Worm (Caenorhabditis elegans) whole organism, L3 larva: ENCODE measurements around the gene hpo-40.

ENCODE experiments used
- aly-2 ChIP-seq: fragments of 150-350 bp; optimal IDR thresholded peaks from 2 replicates; lab custom pipeline; 2014; ENCODE audit warnings: missing biosample characterization, missing genetic modification characterization
- elt-1 ChIP-seq: fragments of 150-350 bp; optimal IDR thresholded peaks from 2 replicates; lab custom pipeline; 2014; ENCODE audit warnings: missing biosample characterization, missing genetic modification characterization
- elt-3 ChIP-seq, 3 experiments: fragments of 150-350 bp in 1 of 3; sonication (generic microtip) in 2 of 3; optimal IDR thresholded peaks; 2 replicates in 2 of 3; 4 replicates in 1 of 3; lab custom pipeline; 2014 to 2017; ENCODE audit warnings: missing biosample characterization in 3 of 3, missing genetic modification characterization in 3 of 3
- fos-1 ChIP-seq: fragments of 150-350 bp; optimal IDR thresholded peaks from 2 replicates; lab custom pipeline; 2014; ENCODE audit warnings: missing biosample characterization, missing genetic modification characterization
- hmg-11 ChIP-seq: sonication (generic microtip); optimal IDR thresholded peaks from 2 replicates; lab custom pipeline; 2016; ENCODE audit warnings: missing genetic modification characterization, missing compliant biosample characterization
- lin-39 ChIP-seq: fragments of 150-350 bp; optimal IDR thresholded peaks from 2 replicates; lab custom pipeline; 2018; ENCODE audit warnings: missing biosample characterization, missing genetic modification reagents, missing genetic modification characterization
- mdl-1 ChIP-seq: fragments of 150-350 bp; optimal IDR thresholded peaks from 2 replicates; lab custom pipeline; 2014; ENCODE audit warnings: missing biosample characterization, missing genetic modification characterization
- pha-4 ChIP-seq: fragments of 150-350 bp; optimal IDR thresholded peaks from 2 replicates; lab custom pipeline; 2014; ENCODE audit warnings: missing biosample characterization, missing genetic modification reagents, missing genetic modification characterization
- skn-1 ChIP-seq: fragments of 150-350 bp; optimal IDR thresholded peaks from 2 replicates; lab custom pipeline; 2014; ENCODE audit warnings: missing biosample characterization, missing genetic modification characterization
- tbx-2 ChIP-seq: sonication (generic microtip); optimal IDR thresholded peaks from 2 replicates; lab custom pipeline; 2016; ENCODE audit warnings: mild to moderate bottlenecking, missing genetic modification characterization, missing compliant biosample characterization

- no peak for TF ChIP-seq fos-1 (tag; lab: Kevin White, UChicago)
- TF ChIP-seq elt-3 (tag; optimal IDR thresholded peaks at IDR 0.05; lab: Kevin White, UChicago) = no peak
- TF ChIP-seq tbx-2 (tag; lab: Kevin White, UChicago) = no peak
- TF ChIP-seq lin-39 (tag; lab: Kevin White, UChicago) = no peak
- TF ChIP-seq pha-4 = no peak
- no peak for TF ChIP-seq elt-1
- TF ChIP-seq mdl-1 (tag; lab: Kevin White, UChicago) = no peak
- no peak for TF ChIP-seq aly-2 (tag; lab: Kevin White, UChicago)
- no peak for TF ChIP-seq skn-1 (tag; lab: Kevin White, UChicago)
- no peak for TF ChIP-seq hmg-11 (tag; lab: Kevin White, UChicago)
These were observed 9.3 kb downstream of the hpo-40 start, which contains the start of gene C12D8.20 for ce11 chrV:10222007-10222406.
